Fruit fly (Drosophila melanogaster) Kc167 (cell line): ENCODE measurements around the gene CG13698.

Experiments used
- Sin3A ChIP-seq: fragments of >200 bp; optimal IDR thresholded peaks from 2 replicates; lab custom pipeline; 2018; ENCODE audit warnings: missing external identifiers
- h ChIP-seq: fragments of >200 bp; optimal IDR thresholded peaks from 3 replicates; lab custom pipeline; 2018; ENCODE audit warnings: missing external identifiers
- insv ChIP-seq: fragments of >200 bp; optimal IDR thresholded peaks from 3 replicates; lab custom pipeline; 2018; ENCODE audit warnings: missing external identifiers
- psq ChIP-seq: fragments of >200 bp; optimal IDR thresholded peaks from 2 replicates; lab custom pipeline; 2017; ENCODE audit warnings: missing external identifiers
- ttk ChIP-seq: sonication (Bioruptor generic); optimal IDR thresholded peaks from 2 replicates; lab custom pipeline; 2017; ENCODE audit warnings: missing external identifiers

- TF ChIP-seq insv (lab: Kevin White, UChicago) (no peak), h (no peak), psq (lab: Kevin White, UChicago) (no peak), ttk (lab: Kevin White, UChicago) (no peak), Sin3A (no peak)
These were observed 38.7 kb upstream of the CG13698 start for dm6 chr3L:18144620-18145019.
